ENCODE assay signal across 6 fruit fly cellular contexts in genomic region chrX:4105830-4106233, dm6.
TF ChIP-seq lines count a peak whose summit lies in the region.

TSS of gene cib (plus strand) at chrX:4106113.

- peak; percentile 75 to 79 for TF ChIP-seq CTCF in S2 (optimal IDR thresholded peaks at IDR 0.05; lab: Kevin White, UChicago)
- peak; percentile 81 for TF ChIP-seq CTCF in whole organism, embryonic (GFP tag; optimal IDR thresholded peaks at IDR 0.05; lab: Kevin White, UChicago)

TF ChIP-seq in whole organism, adult, 20 proteins besides CTCF, POLR2A, EP300 and RAD21:
- peak; percentile 53 for TF ChIP-seq Hr96 (GFP tag; optimal IDR thresholded peaks at IDR 0.05; lab: Kevin White, UChicago)
- TF ChIP-seq Mnt (GFP tag; optimal IDR thresholded peaks at IDR 0.05; lab: Kevin White, UChicago): peak; percentile 67
- TF ChIP-seq Clk (GFP tag; optimal IDR thresholded peaks at IDR 0.05; lab: Kevin White, UChicago): no peak
- TF ChIP-seq CG7045 (GFP tag; optimal IDR thresholded peaks at IDR 0.05; lab: Kevin White, UChicago): no peak
- no peak for TF ChIP-seq pad (GFP tag; optimal IDR thresholded peaks at IDR 0.05; lab: Kevin White, UChicago)
- TF ChIP-seq CG14711 (tag; optimal IDR thresholded peaks at IDR 0.05; lab: Kevin White, UChicago): peak; percentile 42
- TF ChIP-seq CG1620 (GFP tag; optimal IDR thresholded peaks at IDR 0.05; lab: Kevin White, UChicago): peak; percentile 56
- no peak for TF ChIP-seq cnc (optimal IDR thresholded peaks at IDR 0.05; lab: Kevin White, UChicago)
- TF ChIP-seq tj (GFP tag; optimal IDR thresholded peaks at IDR 0.05; lab: Kevin White, UChicago): no peak
- peak; percentile 7 for TF ChIP-seq cic (GFP tag; optimal IDR thresholded peaks at IDR 0.05; lab: Kevin White, UChicago)
- TF ChIP-seq ovo (GFP tag; optimal IDR thresholded peaks at IDR 0.05; lab: Kevin White, UChicago): peak; percentile 27
- TF ChIP-seq toe (GFP tag; optimal IDR thresholded peaks at IDR 0.05; lab: Kevin White, UChicago): no peak
- peak; percentile 67 for TF ChIP-seq Crg-1 (GFP tag; optimal IDR thresholded peaks at IDR 0.05; lab: Kevin White, UChicago)
- peak; percentile 60 for TF ChIP-seq CG7101 (tag; optimal IDR thresholded peaks at IDR 0.05; lab: Kevin White, UChicago)
- TF ChIP-seq bab1 (GFP tag; optimal IDR thresholded peaks at IDR 0.05; lab: Kevin White, UChicago): peak; percentile 90

TF ChIP-seq in whole organism, embryonic, 481 proteins besides CTCF, POLR2A, EP300 and RAD21 (continues in another document):
- TF ChIP-seq CG15011 (GFP tag; optimal IDR thresholded peaks at IDR 0.05; lab: Kevin White, UChicago): no peak
- peak; percentile 84; the same call in 2 of the 3 replicates for TF ChIP-seq mld (GFP tag; IDR thresholded peaks at IDR 0.05; lab: Robert Waterston, UW; ENCODE audit: partially characterized antibody)
- peak; percentile 76 for TF ChIP-seq CG17912 (GFP tag; optimal IDR thresholded peaks at IDR 0.05; lab: Kevin White, UChicago)
- peak; percentile 68 for TF ChIP-seq sna (GFP tag; IDR thresholded peaks at IDR 0.05; lab: Robert Waterston, UW; ENCODE audit: partially characterized antibody)
- TF ChIP-seq so (GFP tag; IDR thresholded peaks at IDR 0.05; lab: Robert Waterston, UW): peak; percentile 60; the same call in 2 of the 3 replicates
- no peak for TF ChIP-seq dmrt99B (tag; optimal IDR thresholded peaks at IDR 0.05; lab: Kevin White, UChicago)
- peak; percentile 37 for TF ChIP-seq CG12071 (GFP tag; optimal IDR thresholded peaks at IDR 0.05; lab: Kevin White, UChicago)
- TF ChIP-seq trem (tag; optimal IDR thresholded peaks at IDR 0.05; lab: Kevin White, UChicago): peak; percentile 87
- TF ChIP-seq gfzf (GFP tag; optimal IDR thresholded peaks at IDR 0.05; lab: Kevin White, UChicago): peak; percentile 99
- peak; percentile 77 for TF ChIP-seq unc-4 (GFP tag; IDR thresholded peaks at IDR 0.05; lab: Robert Waterston, UW; ENCODE audit: partially characterized antibody)
- no peak for TF ChIP-seq trh (GFP tag; optimal IDR thresholded peaks at IDR 0.05; lab: Kevin White, UChicago)
- TF ChIP-seq Xrp1 (GFP tag; IDR thresholded peaks at IDR 0.05; lab: Robert Waterston, UW): peak; percentile 31; the same call in 1 of the 2 replicates
- TF ChIP-seq HLHmδ (GFP tag; optimal IDR thresholded peaks at IDR 0.05; lab: Kevin White, UChicago): peak; percentile 14
- TF ChIP-seq zen (tag; optimal IDR thresholded peaks at IDR 0.05; lab: Kevin White, UChicago): no peak
- no peak for TF ChIP-seq D19B (GFP tag; optimal IDR thresholded peaks at IDR 0.05; lab: Kevin White, UChicago)
- TF ChIP-seq jing (GFP tag; optimal IDR thresholded peaks at IDR 0.05; lab: Kevin White, UChicago): no peak
- no peak for TF ChIP-seq CG32767 (GFP tag; IDR thresholded peaks at IDR 0.05; lab: Robert Waterston, UW)
- TF ChIP-seq scrt (GFP tag; optimal IDR thresholded peaks at IDR 0.05; lab: Kevin White, UChicago): peak; percentile 28

TF ChIP-seq in whole organism, prepupa, 60 proteins besides CTCF, POLR2A, EP300 and RAD21 (continues in another document):
- TF ChIP-seq CG6163 (GFP tag; IDR thresholded peaks at IDR 0.05; lab: Robert Waterston, UW) (peak; percentile 45; the same call in 2 of the 3 replicates), salr (GFP tag; optimal IDR thresholded peaks at IDR 0.05; lab: Kevin White, UChicago) (no peak), topi (GFP tag; optimal IDR thresholded peaks at IDR 0.05; lab: Kevin White, UChicago) (peak; percentile 52), svp (GFP tag; lab: Kevin White, UChicago) (no peak), dsx (GFP tag; optimal IDR thresholded peaks at IDR 0.05; lab: Kevin White, UChicago; ENCODE audit: poor library complexity, severe bottlenecking) (peak; percentile 52), Ets96B (tag; optimal IDR thresholded peaks at IDR 0.05; lab: Kevin White, UChicago) (no peak), net (GFP tag; optimal IDR thresholded peaks at IDR 0.05; lab: Kevin White, UChicago) (peak; percentile 0), Eip75B (GFP tag; optimal IDR thresholded peaks at IDR 0.05; lab: Kevin White, UChicago) (peak; percentile 41), CG3919 (GFP tag; optimal IDR thresholded peaks at IDR 0.05; lab: Kevin White, UChicago) (peak; percentile 58), lz (GFP tag; optimal IDR thresholded peaks at IDR 0.05; lab: Kevin White, UChicago) (no peak), fd85E (GFP tag; optimal IDR thresholded peaks at IDR 0.05; lab: Kevin White, UChicago) (no peak), CG8119 (GFP tag; IDR thresholded peaks at IDR 0.05; lab: Robert Waterston, UW) (no peak), fkh (GFP tag; optimal IDR thresholded peaks at IDR 0.05; lab: Kevin White, UChicago) (no peak), Blimp-1 (GFP tag; optimal IDR thresholded peaks at IDR 0.05; lab: Kevin White, UChicago) (no peak), CG10631 (GFP tag; optimal IDR thresholded peaks at IDR 0.05; lab: Kevin White, UChicago) (no peak), CG10669 (GFP tag; optimal IDR thresholded peaks at IDR 0.05; lab: Kevin White, UChicago) (no peak), CG6792 (GFP tag; optimal IDR thresholded peaks at IDR 0.05; lab: Kevin White, UChicago) (peak; percentile 28), cyc (GFP tag; optimal IDR thresholded peaks at IDR 0.05; lab: Kevin White, UChicago) (no peak), CG8632 (GFP tag; optimal IDR thresholded peaks at IDR 0.05; lab: Kevin White, UChicago) (no peak), CG6854 (GFP tag; optimal IDR thresholded peaks at IDR 0.05; lab: Kevin White, UChicago) (peak; percentile 85)

TF ChIP-seq in whole organism, pupa, 21 proteins besides CTCF, POLR2A, EP300 and RAD21:
- TF ChIP-seq Pif1B (GFP tag; optimal IDR thresholded peaks at IDR 0.05; lab: Kevin White, UChicago): no peak
- TF ChIP-seq CG4496 (GFP tag; IDR thresholded peaks at IDR 0.05; lab: Robert Waterston, UW): peak; percentile 71; the same call in 2 of the 3 replicates
- TF ChIP-seq CG12605 (GFP tag; IDR thresholded peaks at IDR 0.05; lab: Robert Waterston, UW): peak; percentile 63
- peak; percentile 3 for TF ChIP-seq CG15710 (tag; optimal IDR thresholded peaks at IDR 0.05; lab: Kevin White, UChicago)
- TF ChIP-seq Snoo (tag; optimal IDR thresholded peaks at IDR 0.05; lab: Kevin White, UChicago): peak; percentile 52
- peak; percentile 5 for TF ChIP-seq CG8159 (tag; optimal IDR thresholded peaks at IDR 0.05; lab: Kevin White, UChicago)
- peak; percentile 53 for TF ChIP-seq Ets98B (GFP tag; IDR thresholded peaks at IDR 0.05; lab: Robert Waterston, UW)
- no peak for TF ChIP-seq D1 (tag; optimal IDR thresholded peaks at IDR 0.05; lab: Kevin White, UChicago)
- no peak for TF ChIP-seq gl (tag; optimal IDR thresholded peaks at IDR 0.05; lab: Kevin White, UChicago)
- peak; percentile 23 for TF ChIP-seq EcR (GFP tag; optimal IDR thresholded peaks at IDR 0.05; lab: Kevin White, UChicago)

TF ChIP-seq in whole organism, wandering third instar larva, 38 proteins besides CTCF, POLR2A, EP300 and RAD21:
- TF ChIP-seq CG9705 (GFP tag; optimal IDR thresholded peaks at IDR 0.05; lab: Kevin White, UChicago) (peak; percentile 28), h (GFP tag; optimal IDR thresholded peaks at IDR 0.05; lab: Kevin White, UChicago) (peak; percentile 28), psq (GFP tag; optimal IDR thresholded peaks at IDR 0.05; lab: Kevin White, UChicago) (peak; percentile 4), Hnf4 (GFP tag; optimal IDR thresholded peaks at IDR 0.05; lab: Kevin White, UChicago) (no peak), br (GFP tag; optimal IDR thresholded peaks at IDR 0.05; lab: Kevin White, UChicago) (peak; percentile 38), Myc (optimal IDR thresholded peaks at IDR 0.05; lab: Kevin White, UChicago) (peak; percentile 9), Hr78 (GFP tag; optimal IDR thresholded peaks at IDR 0.05; lab: Kevin White, UChicago) (no peak), Sp1 (GFP tag; optimal IDR thresholded peaks at IDR 0.05; lab: Kevin White, UChicago) (peak; percentile 62), foxo (GFP tag; optimal IDR thresholded peaks at IDR 0.05; lab: Kevin White, UChicago) (peak in 1 of 2 experiments; percentile 64), Dif (GFP tag; optimal IDR thresholded peaks at IDR 0.05; lab: Kevin White, UChicago; ENCODE audit: partially characterized antibody) (peak; percentile 36), Rel (GFP tag; optimal IDR thresholded peaks at IDR 0.05; lab: Kevin White, UChicago) (no peak), Rel (tag; optimal IDR thresholded peaks at IDR 0.05; lab: Kevin White, UChicago) (peak; percentile 74), rgr (GFP tag; optimal IDR thresholded peaks at IDR 0.05; lab: Kevin White, UChicago) (peak; percentile 65), HLH106 (tag; optimal IDR thresholded peaks at IDR 0.05; lab: Kevin White, UChicago) (peak; percentile 13), dl (GFP tag; optimal IDR thresholded peaks at IDR 0.05; lab: Kevin White, UChicago; ENCODE audit: insufficient read depth in 1 of 2, partially characterized antibody in 2 of 2) (no peak), Jra (GFP tag; optimal IDR thresholded peaks at IDR 0.05; lab: Kevin White, UChicago) (peak; percentile 7), GATAd (GFP tag; optimal IDR thresholded peaks at IDR 0.05; lab: Kevin White, UChicago) (no peak), dmrt93B (GFP tag; optimal IDR thresholded peaks at IDR 0.05; lab: Kevin White, UChicago) (no peak), OdsH (GFP tag; optimal IDR thresholded peaks at IDR 0.05; lab: Kevin White, UChicago) (peak; percentile 37), pan (optimal IDR thresholded peaks at IDR 0.05; lab: Kevin White, UChicago) (no peak), ey (GFP tag; optimal IDR thresholded peaks at IDR 0.05; lab: Kevin White, UChicago) (no peak), Abd-B (GFP tag; optimal IDR thresholded peaks at IDR 0.05; lab: Kevin White, UChicago) (no peak), sv (GFP tag; optimal IDR thresholded peaks at IDR 0.05; lab: Kevin White, UChicago) (no peak), fru (GFP tag; optimal IDR thresholded peaks at IDR 0.05; lab: Kevin White, UChicago) (peak; percentile 66)
